Worm (Caenorhabditis elegans) whole organism, young adult: ENCODE results near the gene cbp-2.

Experiments used
- B0336.3 ChIP-seq: fragments of 200-800 bp; sonication (Bioruptor generic); IDR thresholded peaks from 2 replicates; pipeline ENCODE4 v1.3.6; 2022; ENCODE audit warnings: missing genetic modification characterization, missing compliant biosample characterization
- C06A6.2 ChIP-seq: fragments of 200-800 bp; sonication (Bioruptor generic); conservative IDR thresholded peaks from 2 replicates; pipeline ENCODE4 v1.3.6; 2022; ENCODE audit warnings: missing genetic modification characterization, missing compliant biosample characterization
- F37B4.10 ChIP-seq: fragments of 200-800 bp; sonication (Bioruptor generic); IDR thresholded peaks from 2 replicates; pipeline ENCODE4 v1.3.6; 2022; ENCODE audit warnings: missing genetic modification characterization, missing compliant biosample characterization
- T07F8.4 ChIP-seq: sonication (generic microtip); optimal IDR thresholded peaks from 2 replicates; lab custom pipeline; 2016; ENCODE audit warnings: mild to moderate bottlenecking, missing genetic modification characterization, moderate library complexity, missing compliant biosample characterization
- Y53F4B.3 ChIP-seq: fragments of 200-800 bp; sonication (Bioruptor generic); IDR thresholded peaks from 2 replicates; pipeline ENCODE4 v1.3.6; 2022; ENCODE audit warnings: missing genetic modification reagents, missing genetic modification characterization, missing compliant biosample characterization
- Y53G8AR.9 ChIP-seq: fragments of 200-800 bp; sonication (Bioruptor generic); conservative IDR thresholded peaks from 2 replicates; pipeline ENCODE4 v1.3.6; 2022; ENCODE audit warnings: missing genetic modification reagents, missing genetic modification characterization, missing compliant biosample characterization
- Y56A3A.18 ChIP-seq: fragments of 200-800 bp; sonication (Bioruptor generic); IDR thresholded peaks from 2 replicates; pipeline ENCODE4 v1.3.6; 2022; ENCODE audit warnings: missing genetic modification reagents, missing genetic modification characterization, missing compliant biosample characterization
- Y67H2A.10 ChIP-seq: fragments of 200-800 bp; sonication (Bioruptor generic); conservative IDR thresholded peaks from 2 replicates; pipeline ENCODE4 v1.3.6; 2022; ENCODE audit warnings: missing genetic modification reagents, missing genetic modification characterization, missing compliant biosample characterization
- ama-1 ChIP-seq, 3 experiments: fragments of 150-350 bp in 1 of 3; sonication (generic microtip) in 2 of 3; optimal IDR thresholded peaks; 2 replicates each; lab custom pipeline; 2014 to 2018; ENCODE audit warnings: missing biosample characterization in 2 of 3, missing genetic modification characterization in 2 of 3, missing genetic modification reagents in 2 of 3
- aptf-3 ChIP-seq: fragments of 200-800 bp; sonication (Bioruptor generic); IDR thresholded peaks from 2 replicates; pipeline ENCODE4 v1.3.6; 2022; ENCODE audit warnings: missing genetic modification characterization, missing compliant biosample characterization
- atf-7 ChIP-seq: sonication (generic microtip); optimal IDR thresholded peaks from 2 replicates; lab custom pipeline; 2017; ENCODE audit warnings: mild to moderate bottlenecking, missing genetic modification characterization, missing compliant biosample characterization
- bed-1 ChIP-seq: fragments of 200-800 bp; sonication (Bioruptor generic); IDR thresholded peaks from 2 replicates; pipeline ENCODE4 v1.3.6; 2022; ENCODE audit warnings: missing genetic modification reagents, missing genetic modification characterization, missing compliant biosample characterization
- bed-2 ChIP-seq: fragments of 200-800 bp; sonication (Bioruptor generic); IDR thresholded peaks from 2 replicates; pipeline ENCODE4 v1.3.6; 2022; ENCODE audit warnings: missing genetic modification reagents, missing genetic modification characterization, missing compliant biosample characterization
- ceh-27 ChIP-seq: fragments of 200-800 bp; sonication (Bioruptor generic); optimal IDR thresholded peaks from 2 replicates; lab custom pipeline; 2018; ENCODE audit warnings: mild to moderate bottlenecking, missing genetic modification characterization, moderate library complexity, missing compliant biosample characterization
- ceh-40 ChIP-seq: fragments of 200-800 bp; sonication (Bioruptor generic); IDR thresholded peaks from 2 replicates; pipeline ENCODE4 v1.3.6; 2022; ENCODE audit warnings: missing genetic modification characterization, missing compliant biosample characterization
- ceh-91 ChIP-seq: fragments of 200-800 bp; sonication (Bioruptor generic); IDR thresholded peaks from 2 replicates; pipeline ENCODE4 v1.3.6; 2022; ENCODE audit warnings: missing genetic modification reagents, missing genetic modification characterization, missing compliant biosample characterization
- chd-7 ChIP-seq: sonication (generic microtip); optimal IDR thresholded peaks from 2 replicates; lab custom pipeline; 2016; ENCODE audit warnings: mild to moderate bottlenecking, missing genetic modification characterization, moderate library complexity, missing compliant biosample characterization
- dox-1 ChIP-seq: fragments of 200-800 bp; sonication (Bioruptor generic); IDR thresholded peaks from 2 replicates; pipeline ENCODE4 v1.3.6; 2022; ENCODE audit warnings: missing genetic modification reagents, missing genetic modification characterization, missing compliant biosample characterization
- ets-4 ChIP-seq: fragments of 200-800 bp; sonication (Bioruptor generic); optimal IDR thresholded peaks from 2 replicates; lab custom pipeline; 2018; ENCODE audit warnings: mild to moderate bottlenecking, missing genetic modification characterization, missing compliant biosample characterization
- gei-17 ChIP-seq: fragments of 200-800 bp; sonication (Bioruptor generic); optimal IDR thresholded peaks from 2 replicates; lab custom pipeline; 2018; ENCODE audit warnings: mild to moderate bottlenecking, missing genetic modification characterization, missing compliant biosample characterization
- lin-35 ChIP-seq, 3 experiments: fragments of 150-350 bp in 2 of 3; sonication (generic microtip) in 1 of 3; optimal IDR thresholded peaks; 2 replicates each; lab custom pipeline; 2014 to 2018; ENCODE audit warnings: missing biosample characterization in 3 of 3, missing genetic modification characterization in 3 of 3, missing genetic modification reagents in 3 of 3
- madf-3 ChIP-seq: fragments of 200-800 bp; sonication (Bioruptor generic); IDR thresholded peaks from 2 replicates; pipeline ENCODE4 v1.3.6; 2022; ENCODE audit warnings: missing genetic modification reagents, missing genetic modification characterization, missing compliant biosample characterization
- madf-6 ChIP-seq: fragments of 200-800 bp; sonication (Bioruptor generic); IDR thresholded peaks from 2 replicates; pipeline ENCODE4 v1.3.6; 2022; ENCODE audit warnings: missing genetic modification reagents, missing genetic modification characterization, missing compliant biosample characterization
- madf-8 ChIP-seq: fragments of 200-800 bp; sonication (Bioruptor generic); conservative IDR thresholded peaks from 2 replicates; pipeline ENCODE4 v1.3.6; 2022; ENCODE audit warnings: missing genetic modification reagents, missing genetic modification characterization, missing compliant biosample characterization
- mcd-1 ChIP-seq: fragments of 200-800 bp; sonication (Bioruptor generic); IDR thresholded peaks from 2 replicates; pipeline ENCODE4 v1.3.6; 2022; ENCODE audit warnings: missing genetic modification reagents, missing genetic modification characterization, missing compliant biosample characterization
- mel-28 ChIP-seq: sonication (generic microtip); optimal IDR thresholded peaks from 2 replicates; lab custom pipeline; 2016; ENCODE audit warnings: borderline replicate concordance, mild to moderate bottlenecking, missing genetic modification characterization, missing compliant biosample characterization
- mes-4 ChIP-seq: sonication (generic microtip); optimal IDR thresholded peaks from 2 replicates; lab custom pipeline; 2016; ENCODE audit warnings: missing genotype, missing genetic modification characterization, missing compliant biosample characterization
- mxl-1 ChIP-seq: sonication (generic microtip); optimal IDR thresholded peaks from 2 replicates; lab custom pipeline; 2016; ENCODE audit warnings: missing genetic modification characterization, missing compliant biosample characterization
- nfya-2 ChIP-seq: fragments of 200-800 bp; sonication (Bioruptor generic); IDR thresholded peaks from 2 replicates; pipeline ENCODE4 v1.3.6; 2022; ENCODE audit warnings: missing genetic modification reagents, missing genetic modification characterization, missing compliant biosample characterization
- nhr-80 ChIP-seq: sonication (generic microtip); optimal IDR thresholded peaks from 2 replicates; lab custom pipeline; 2016; ENCODE audit warnings: missing genetic modification characterization, missing compliant biosample characterization
- nhr-90 ChIP-seq: sonication (generic microtip); optimal IDR thresholded peaks from 2 replicates; lab custom pipeline; 2016; ENCODE audit warnings: missing genotype, mild to moderate bottlenecking, missing genetic modification characterization, missing compliant biosample characterization
- rcor-1 ChIP-seq: fragments of 200-800 bp; sonication (Bioruptor generic); IDR thresholded peaks from 2 replicates; pipeline ENCODE4 v1.3.6; 2022; ENCODE audit warnings: missing genetic modification reagents, missing genetic modification characterization, missing compliant biosample characterization
- rec-8 ChIP-seq, 2 experiments: sonication (generic microtip); optimal IDR thresholded peaks; 2 replicates each; lab custom pipeline; 2016; ENCODE audit warnings: mild to moderate bottlenecking in 2 of 2, missing genetic modification characterization in 2 of 2, missing genetic modification reagents in 2 of 2, missing genotype in 2 of 2, missing biosample characterization in 1 of 2, missing compliant biosample characterization in 1 of 2, moderate library complexity in 1 of 2
- repo-1 ChIP-seq: sonication (generic microtip); optimal IDR thresholded peaks from 2 replicates; lab custom pipeline; 2017; ENCODE audit warnings: mild to moderate bottlenecking, missing genetic modification characterization, missing compliant biosample characterization
- sea-2 ChIP-seq: fragments of 200-800 bp; sonication (Bioruptor generic); IDR thresholded peaks from 2 replicates; pipeline ENCODE4 v1.3.6; 2022; ENCODE audit warnings: missing genetic modification characterization, missing compliant biosample characterization
- snpc-4 ChIP-seq, 5 experiments: fragments of 150-350 bp in 1 of 5; sonication (generic microtip) in 4 of 5; optimal IDR thresholded peaks; 2 replicates each; lab custom pipeline; 2014 to 2018; ENCODE audit warnings: missing genetic modification characterization in 5 of 5, missing biosample characterization in 3 of 5, antibody characterized with exemption in 2 of 5, mild to moderate bottlenecking in 2 of 5, missing compliant biosample characterization in 2 of 5, missing genotype in 2 of 5, moderate library complexity in 2 of 5, missing genetic modification reagents in 1 of 5
- sptf-2 ChIP-seq: fragments of 200-800 bp; sonication (Bioruptor generic); optimal IDR thresholded peaks from 2 replicates; lab custom pipeline; 2018; ENCODE audit warnings: mild to moderate bottlenecking, missing genetic modification characterization, missing compliant biosample characterization
- tlf-1 ChIP-seq: fragments of 200-800 bp; sonication (Bioruptor generic); optimal IDR thresholded peaks from 2 replicates; lab custom pipeline; 2018; ENCODE audit warnings: mild to moderate bottlenecking, missing genetic modification characterization, missing compliant biosample characterization
- unc-62 ChIP-seq: fragments of 150-350 bp; optimal IDR thresholded peaks from 2 replicates; lab custom pipeline; 2014; ENCODE audit warnings: missing biosample characterization, missing genetic modification reagents, missing genetic modification characterization
- zfh-2 ChIP-seq: fragments of 200-800 bp; sonication (Bioruptor generic); conservative IDR thresholded peaks from 2 replicates; pipeline ENCODE4 v1.3.6; 2022; ENCODE audit warnings: missing genetic modification reagents, missing genetic modification characterization, missing compliant biosample characterization
- ztf-18 ChIP-seq: sonication (generic microtip); optimal IDR thresholded peaks from 2 replicates; lab custom pipeline; 2016; ENCODE audit warnings: missing genotype, mild to moderate bottlenecking, missing genetic modification characterization, missing compliant biosample characterization
- ztf-3 ChIP-seq: fragments of 200-800 bp; sonication (Bioruptor generic); optimal IDR thresholded peaks from 2 replicates; lab custom pipeline; 2018; ENCODE audit warnings: mild to moderate bottlenecking, missing genetic modification characterization, missing compliant biosample characterization

cbp-2 gene

DNA sequence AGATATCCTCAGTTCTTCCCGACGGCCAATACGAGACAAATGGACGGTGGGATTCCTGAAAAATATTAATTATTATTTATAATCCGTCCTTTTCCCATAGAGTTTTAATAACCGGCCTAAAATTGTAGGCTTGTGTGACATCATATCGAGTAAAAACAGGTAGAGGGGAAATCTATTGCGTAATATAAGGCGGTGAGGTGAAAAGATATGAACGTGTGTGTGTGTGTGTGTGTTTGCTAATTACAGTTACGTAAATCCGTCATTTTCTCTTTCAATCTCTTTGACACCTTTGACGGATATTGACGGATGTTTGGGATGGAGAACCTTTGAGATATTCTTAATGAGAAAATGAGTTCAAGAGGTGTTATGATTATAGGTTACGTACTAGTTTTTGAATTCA is 42.5 kb downstream of the cbp-2 start:
- TF ChIP-seq unc-62 (peak; percentile 72), mcd-1 (no peak)

DNA sequence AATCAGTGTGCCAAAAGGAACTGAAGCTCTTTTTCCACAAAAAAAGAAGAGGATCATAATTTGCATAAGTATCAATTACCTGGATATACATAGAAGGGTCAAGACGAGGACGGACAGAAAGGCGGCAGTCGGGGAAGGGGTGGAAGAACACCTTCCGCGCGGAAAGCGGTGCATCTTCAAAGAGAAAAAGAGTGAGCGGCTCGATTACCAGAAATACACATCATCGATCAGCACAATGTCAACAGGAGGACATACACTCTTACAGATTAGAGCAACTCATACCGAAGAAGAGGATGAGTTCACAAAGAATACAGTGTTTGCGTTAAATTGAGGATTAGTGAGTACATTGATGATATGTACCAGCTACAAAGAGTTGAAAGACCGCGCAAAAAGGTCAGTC is 46.4 kb downstream of the cbp-2 start:
- TF ChIP-seq mxl-1 (tag; lab: Kevin White, UChicago) (no peak), chd-7 (no peak), F37B4.10 (GFP tag; lab: Robert Waterston, UW) (no peak), Y53G8AR.9 (no peak), ama-1 (optimal IDR thresholded peaks at IDR 0.05; lab: Kevin White, UChicago) (no peak), ama-1 (GFP tag; optimal IDR thresholded peaks at IDR 0.05; lab: Kevin White, UChicago) (no peak), Y53F4B.3 (no peak), lin-35 (GFP tag; optimal IDR thresholded peaks at IDR 0.05; lab: Kevin White, UChicago) (no peak), snpc-4 (GFP tag; optimal IDR thresholded peaks at IDR 0.05; lab: Kevin White, UChicago) (no peak), snpc-4 (tag; optimal IDR thresholded peaks at IDR 0.05; lab: Kevin White, UChicago) (no peak), B0336.3 (GFP tag; lab: Robert Waterston, UW) (no peak), rcor-1 (GFP tag; lab: Robert Waterston, UW) (no peak), bed-1 (GFP tag; lab: Robert Waterston, UW) (no peak), ztf-3 (GFP tag; lab: Kevin White, UChicago) (no peak)

DNA sequence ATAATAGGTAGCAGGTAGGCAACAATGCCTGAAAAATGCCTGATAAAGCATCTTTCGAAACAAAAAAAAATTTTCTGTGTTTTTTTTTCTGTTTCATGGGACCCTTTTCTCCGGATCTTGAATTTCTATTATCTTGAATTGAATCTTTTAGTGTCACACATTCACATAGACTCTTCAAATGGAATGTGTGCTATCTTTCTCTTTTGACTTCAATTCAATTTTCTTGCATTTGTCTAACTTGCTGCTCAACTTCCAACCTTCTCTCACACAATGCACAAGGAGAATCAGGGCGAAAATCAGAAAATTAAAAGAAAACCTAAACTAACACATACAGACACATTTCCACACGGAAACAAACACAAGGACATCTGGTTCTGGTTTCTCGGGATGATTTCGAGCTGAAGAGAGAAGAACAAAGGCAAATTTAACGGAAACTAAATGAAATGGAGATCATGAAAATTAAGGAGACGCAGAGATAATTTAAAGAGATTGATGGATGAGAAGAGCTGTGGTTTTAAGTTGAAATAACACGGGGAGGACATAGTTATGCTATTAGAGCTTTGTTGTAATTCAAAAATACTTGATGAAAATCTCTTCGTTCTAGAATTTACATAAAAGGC is 49.3 kb downstream of the cbp-2 start:
- TF ChIP-seq nfya-2 (GFP tag; lab: Robert Waterston, UW) (no peak), unc-62 (no peak), Y53F4B.3 (no peak), madf-8 (GFP tag; lab: Robert Waterston, UW) (no peak), madf-6 (GFP tag; lab: Robert Waterston, UW) (no peak), ztf-18 (tag; lab: Kevin White, UChicago) (no peak), ceh-27 (GFP tag; lab: Kevin White, UChicago) (no peak), ceh-91 (GFP tag; lab: Robert Waterston, UW) (no peak), dox-1 (no peak), aptf-3 (GFP tag; lab: Robert Waterston, UW) (no peak), madf-3 (GFP tag; lab: Robert Waterston, UW) (no peak), chd-7 (no peak), nhr-80 (tag; lab: Kevin White, UChicago) (no peak), zfh-2 (GFP tag; lab: Robert Waterston, UW) (no peak), C06A6.2 (GFP tag; lab: Robert Waterston, UW) (no peak), T07F8.4 (tag; lab: Kevin White, UChicago) (no peak), repo-1 (no peak), mes-4 (tag; lab: Kevin White, UChicago) (no peak)

DNA sequence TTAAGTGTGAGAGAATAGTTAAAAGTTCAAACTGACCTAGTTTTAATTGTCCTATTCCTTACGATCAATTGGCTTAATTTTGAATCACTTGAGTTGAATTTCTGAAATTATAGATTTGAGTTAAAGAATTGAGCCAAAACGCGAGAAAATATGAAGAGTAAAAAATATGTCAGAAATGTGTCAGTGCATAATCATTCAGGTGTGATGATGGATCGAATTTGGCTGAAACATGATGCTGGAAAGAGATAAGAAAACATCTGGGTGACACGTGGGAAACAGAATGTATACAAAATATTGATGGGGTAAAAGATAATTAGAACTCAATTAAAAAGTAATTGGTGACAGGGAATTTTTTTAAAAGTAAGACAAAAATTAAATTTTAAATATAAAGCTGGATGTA is 50.8 kb downstream of the cbp-2 start, which contains the start of gene R10E12.2:
R10E12.2 (minus strand) TSS at position 101 of the 400 bp plus-strand sequence.
- TF ChIP-seq nfya-2 (GFP tag; lab: Robert Waterston, UW) = no peak
- TF ChIP-seq mel-28 (tag; lab: Kevin White, UChicago) = no peak
- no peak for TF ChIP-seq gei-17 (GFP tag; lab: Kevin White, UChicago)
- TF ChIP-seq ztf-3 (GFP tag; lab: Kevin White, UChicago) = no peak
- TF ChIP-seq Y67H2A.10 (GFP tag; lab: Robert Waterston, UW) = no peak
- TF ChIP-seq Y56A3A.18 (GFP tag; lab: Robert Waterston, UW) = no peak
- no peak for TF ChIP-seq sptf-2
- no peak for TF ChIP-seq B0336.3 (GFP tag; lab: Robert Waterston, UW)
- TF ChIP-seq rec-8 (tag; optimal IDR thresholded peaks at IDR 0.05; lab: Kevin White, UChicago) = no peak
- no peak for TF ChIP-seq mcd-1
- no peak for TF ChIP-seq bed-2 (GFP tag; lab: Robert Waterston, UW)
- no peak for TF ChIP-seq atf-7 (tag; lab: Kevin White, UChicago)
- no peak for TF ChIP-seq ets-4 (GFP tag; lab: Kevin White, UChicago)
- no peak for TF ChIP-seq ceh-40
- TF ChIP-seq nhr-90 = no peak
- no peak for TF ChIP-seq lin-35 (GFP tag; optimal IDR thresholded peaks at IDR 0.05; lab: Kevin White, UChicago)
- no peak for TF ChIP-seq tlf-1 (GFP tag; lab: Kevin White, UChicago)
- no peak for TF ChIP-seq sea-2 (GFP tag; lab: Robert Waterston, UW)
- TF ChIP-seq ceh-91 (GFP tag; lab: Robert Waterston, UW) = no peak
- TF ChIP-seq, all 124 proteins: peak for 0
